Worm (Caenorhabditis elegans): ENCODE data around the gene str-112.
A peak's percentile ranks its signal among the peaks of the same experiment; 100 is the strongest.

Gene str-112

ce11 chrV:7136859-7137258 lies 1.4 kb downstream of the str-112 start:
- TF ChIP-seq unc-62 (GFP tag; optimal IDR thresholded peaks at IDR 0.05 in 1 of 2) (peak in 1 of 2 experiments; percentile 94), unc-62 (tag; optimal IDR thresholded peaks at IDR 0.05) (no peak), nhr-25 (tag; optimal IDR thresholded peaks at IDR 0.05; ENCODE audit: borderline replicate concordance, insufficient read depth) (no peak)

DNA sequence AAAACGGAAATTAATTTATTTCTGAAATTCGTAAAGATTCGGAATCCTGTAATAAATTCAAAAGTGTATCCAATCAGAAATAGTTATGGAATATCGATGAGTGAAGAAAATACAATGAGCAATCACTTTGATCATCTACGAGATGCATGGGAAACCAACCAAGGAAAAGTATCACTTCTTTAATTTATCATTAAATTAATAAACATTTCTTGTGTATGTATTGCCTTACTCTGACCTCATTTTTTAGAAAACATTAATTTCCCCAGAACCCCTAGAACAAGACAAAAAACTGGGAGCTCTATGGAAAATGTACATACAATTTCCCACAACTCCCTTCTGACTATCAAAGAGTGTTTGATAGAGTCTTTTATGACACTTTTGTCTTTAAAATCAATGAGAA lies 4.3 kb downstream of the str-112 start, which contains the start of gene F10D2.16:
F10D2.16 (plus strand) TSS at position 301 of the 400 bp plus-strand sequence.
- TF ChIP-seq attf-4 (tag; optimal IDR thresholded peaks at IDR 0.05) = no peak

DNA sequence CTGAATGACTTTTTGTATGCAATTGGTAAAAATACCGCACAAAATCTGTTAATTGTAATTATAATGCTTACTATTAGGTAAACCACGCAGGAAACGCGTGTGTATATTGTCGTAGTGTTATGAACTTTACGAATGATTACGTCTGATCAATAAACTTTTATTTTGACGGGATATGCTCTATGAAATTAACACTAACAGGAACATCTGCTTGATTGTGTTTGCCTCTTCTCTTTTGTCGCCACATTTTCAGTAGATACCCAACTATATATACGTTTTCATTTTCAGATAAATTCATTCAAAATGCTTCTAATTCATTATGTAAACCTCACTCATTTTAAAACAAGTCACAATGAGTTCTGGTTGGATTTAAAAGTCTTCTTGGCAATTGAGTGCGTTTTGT lies 6.0 kb downstream of the str-112 start, which contains the start of gene sre-10:
sre-10 (plus strand) TSS at position 301 of the 400 bp plus-strand sequence.
- TF ChIP-seq ceh-62 (tag; optimal IDR thresholded peaks at IDR 0.05) = no peak
- no peak for TF ChIP-seq vab-7 (GFP tag; IDR thresholded peaks at IDR 0.05)
- no peak for TF ChIP-seq mes-2 (tag; optimal IDR thresholded peaks at IDR 0.05; ENCODE audit: poor library complexity, severe bottlenecking)

DNA sequence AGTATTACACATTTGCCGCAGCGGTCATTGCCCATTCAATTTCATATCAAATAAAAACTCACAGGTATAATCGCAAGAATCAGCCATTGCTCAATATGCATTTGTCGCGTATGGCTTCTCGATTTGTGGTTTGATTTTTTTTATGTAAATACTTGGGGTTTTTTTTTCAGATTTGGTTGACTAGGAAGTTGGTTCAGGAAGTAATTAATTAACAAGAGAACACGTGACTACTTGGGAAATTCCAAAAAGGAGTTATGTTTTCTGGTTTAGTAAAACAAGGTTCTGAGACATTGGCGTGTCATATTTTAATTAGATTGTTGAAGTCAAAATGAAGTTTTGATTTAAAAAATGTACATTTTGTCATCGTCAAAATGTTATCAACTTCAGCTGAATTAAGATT lies 7.2 kb downstream of the str-112 start, which contains the start of gene srx-36:
srx-36 (minus strand) TSS at position 101 of the 400 bp plus-strand sequence.
- TF ChIP-seq ZK546.5 (tag; optimal IDR thresholded peaks at IDR 0.05) (no peak), fos-1 (tag; optimal IDR thresholded peaks at IDR 0.05) (no peak)

DNA sequence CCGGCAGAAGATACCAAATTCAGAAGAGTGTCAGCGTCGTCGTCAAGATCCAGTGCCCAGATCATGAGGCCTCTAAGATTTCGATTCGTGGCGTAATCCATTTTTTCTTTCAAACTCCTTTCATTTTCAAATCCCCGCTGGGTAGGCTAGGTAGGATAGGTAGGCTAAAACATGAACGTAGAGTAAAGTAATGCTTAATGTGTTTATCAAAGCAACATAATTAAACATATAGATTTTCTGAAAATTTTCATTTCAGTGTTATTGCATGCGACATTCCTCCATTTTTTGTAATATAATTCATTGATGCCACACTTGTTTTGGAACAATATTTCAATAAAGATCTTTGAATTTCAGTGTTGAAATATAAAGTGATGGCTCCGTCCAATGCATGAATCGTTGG lies 8.8 kb downstream of the str-112 start, which contains the start of gene T01C4.8:
T01C4.8 (minus strand) TSS at position 101 of the 400 bp plus-strand sequence.
- no peak for TF ChIP-seq mxl-2 (GFP tag; conservative IDR thresholded peaks at IDR 0.05)
- TF ChIP-seq zip-11 (GFP tag; IDR thresholded peaks at IDR 0.05) = no peak
- no peak for TF ChIP-seq nhr-102 (tag; optimal IDR thresholded peaks at IDR 0.05)
- TF ChIP-seq hlh-30 (tag; optimal IDR thresholded peaks at IDR 0.05; ENCODE audit: insufficient read depth) = no peak
- TF ChIP-seq lin-1 (GFP tag; IDR thresholded peaks at IDR 0.05) = no peak
- no peak for TF ChIP-seq gei-8 (GFP tag; optimal IDR thresholded peaks at IDR 0.05)

DNA sequence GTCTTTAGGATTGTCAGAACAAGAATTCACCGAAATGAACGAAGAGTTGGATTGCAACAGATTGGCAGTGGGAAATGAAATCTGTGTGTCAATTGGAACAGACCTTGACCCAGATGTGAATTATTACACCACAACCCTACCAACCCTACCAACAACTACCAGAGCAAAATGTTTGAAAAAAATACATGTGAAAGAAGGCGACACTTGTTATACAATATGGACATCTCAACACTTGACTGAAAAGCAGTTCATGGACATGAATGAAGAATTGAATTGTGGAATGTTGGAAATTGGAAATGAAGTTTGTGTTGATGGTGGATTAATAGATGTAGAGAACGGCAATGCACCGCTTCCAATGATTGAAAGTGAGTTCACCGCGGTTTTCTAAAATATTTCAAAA lies 14.2 kb downstream of the str-112 start:
- TF ChIP-seq F37D6.2 (tag; optimal IDR thresholded peaks at IDR 0.05) = no peak
- no peak for TF ChIP-seq aha-1 (tag)
- no peak for TF ChIP-seq nhr-42 (GFP tag; IDR thresholded peaks at IDR 0.05)
- TF ChIP-seq nhr-28 (tag; optimal IDR thresholded peaks at IDR 0.05) = no peak
- TF ChIP-seq tag-97 (GFP tag; IDR thresholded peaks at IDR 0.05) = no peak
- TF ChIP-seq unc-62 (GFP tag; optimal IDR thresholded peaks at IDR 0.05 in 1 of 2) = peak in 1 of 2 experiments; percentile 96
- no peak for TF ChIP-seq unc-62 (tag; optimal IDR thresholded peaks at IDR 0.05)
- TF ChIP-seq jun-1 (tag; optimal IDR thresholded peaks at IDR 0.05) = no peak

- TF ChIP-seq aha-1 (tag) = peak; percentile 91
- no peak for TF ChIP-seq arid-1 (GFP tag; conservative IDR thresholded peaks at IDR 0.05)
- TF ChIP-seq unc-62 (GFP tag; optimal IDR thresholded peaks at IDR 0.05 in 1 of 2) = peak in 1 of 2 experiments; percentile 67
- TF ChIP-seq unc-62 (tag; optimal IDR thresholded peaks at IDR 0.05) = no peak
Observed at ce11 chrV:7123188-7123708, 15.0 kb downstream of the str-112 start, which contains the start of gene lmd-5. lmd-5 (plus strand) TSS chrV:7123658.

DNA sequence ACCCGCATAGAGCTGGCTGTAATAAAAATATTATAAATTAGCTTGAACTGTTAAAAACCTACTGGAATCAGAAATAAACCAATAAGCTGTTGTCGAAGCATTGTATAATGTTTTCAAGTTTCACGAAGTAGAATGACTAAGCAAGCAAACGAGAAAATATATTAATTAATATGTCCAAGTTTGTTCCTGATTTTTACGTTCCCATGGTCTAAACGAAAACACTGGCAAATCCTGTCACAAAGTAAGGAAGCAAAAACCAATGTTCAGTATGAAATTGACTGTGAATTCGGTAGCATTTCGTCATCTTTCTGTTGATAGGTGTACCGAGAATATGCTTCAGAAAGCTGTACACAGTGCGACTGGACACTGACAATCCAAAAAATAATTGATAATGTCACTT lies 18.1 kb downstream of the str-112 start, which contains the start of gene srx-34:
srx-34 (minus strand) TSS at position 101 of the 400 bp plus-strand sequence.
- no peak for TF ChIP-seq pqm-1 (tag; optimal IDR thresholded peaks at IDR 0.05)
- TF ChIP-seq ceh-32 (tag; optimal IDR thresholded peaks at IDR 0.05; ENCODE audit: poor library complexity) = no peak
- no peak for TF ChIP-seq lir-3 (tag; optimal IDR thresholded peaks at IDR 0.05)
- no peak for TF ChIP-seq mxl-3 (GFP tag; optimal IDR thresholded peaks at IDR 0.05)
- TF ChIP-seq nhr-102 (tag; optimal IDR thresholded peaks at IDR 0.05) = no peak
- no peak for TF ChIP-seq lin-15B (tag; optimal IDR thresholded peaks at IDR 0.05)
- TF ChIP-seq ama-1 (optimal IDR thresholded peaks at IDR 0.05) = no peak
- TF ChIP-seq dve-1 (tag; optimal IDR thresholded peaks at IDR 0.05; ENCODE audit: insufficient read depth) = no peak
- TF ChIP-seq nhr-41 (GFP tag; IDR thresholded peaks at IDR 0.05) = no peak
- TF ChIP-seq spr-1 (tag; optimal IDR thresholded peaks at IDR 0.05) = no peak
- TF ChIP-seq hmg-1.1 (GFP tag; IDR thresholded peaks at IDR 0.05) = no peak

All from whole organism, L4 larva.